Fruit fly (Drosophila melanogaster): ENCODE measurements around the gene tzn.

The tzn gene

DNA sequence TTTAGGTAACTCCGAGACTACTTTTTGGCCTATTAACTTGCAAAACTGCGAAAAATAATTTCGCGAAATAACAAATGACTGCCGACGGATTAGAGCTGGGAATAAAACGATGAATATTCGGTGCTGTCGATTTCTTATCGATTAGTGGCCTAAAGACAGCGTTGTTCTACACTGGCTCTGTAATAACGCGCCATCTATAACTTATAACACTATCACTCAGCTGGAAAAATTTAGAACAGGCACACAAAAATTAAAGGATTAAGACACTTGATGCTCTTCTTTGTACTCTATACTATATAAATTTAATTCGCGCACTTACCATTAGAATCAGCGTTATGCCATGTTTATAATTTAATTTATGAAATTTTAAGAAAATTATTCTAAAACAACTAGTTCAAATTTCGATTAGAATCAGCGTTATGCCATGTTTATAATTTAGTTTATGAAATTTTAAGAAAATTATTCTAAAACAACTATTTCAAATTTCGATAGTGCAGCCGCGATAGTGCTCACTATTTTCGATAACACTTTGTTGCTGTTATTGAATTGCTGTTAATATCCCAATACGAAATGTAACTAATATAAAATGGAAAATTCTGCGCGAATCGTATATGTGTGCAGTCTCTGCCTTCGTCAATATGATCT is 43.1 kb downstream of the tzn start, which contains the start of the genes CSN3 and CG11456 (continued):
- peak; percentile 34 for TF ChIP-seq slp2 (GFP tag; optimal IDR thresholded peaks at IDR 0.05)
- TF ChIP-seq fu2 (GFP tag; optimal IDR thresholded peaks at IDR 0.05), result peak; percentile 59
- TF ChIP-seq Hsf (GFP tag; optimal IDR thresholded peaks at IDR 0.05), result peak; percentile 57
- TF ChIP-seq CG10366 (GFP tag; IDR thresholded peaks at IDR 0.05), result no peak
- peak; percentile 61 to 64 for TF ChIP-seq dpn (GFP tag; optimal IDR thresholded peaks at IDR 0.05)
- no peak for TF ChIP-seq Lim3 (GFP tag; IDR thresholded peaks at IDR 0.05)
- TF ChIP-seq pan (optimal IDR thresholded peaks at IDR 0.05), result no peak
- TF ChIP-seq pan (GFP tag; optimal IDR thresholded peaks at IDR 0.05 in 1 of 2, IDR thresholded peaks at IDR 0.05 in 1 of 2), result peak in 1 of 2 experiments; percentile 59
- TF ChIP-seq CG30431 (GFP tag; optimal IDR thresholded peaks at IDR 0.05), result no peak
- peak; percentile 55 for TF ChIP-seq vfl (GFP tag; optimal IDR thresholded peaks at IDR 0.05)
- TF ChIP-seq CG10267 (tag; optimal IDR thresholded peaks at IDR 0.05), result peak; percentile 97
- TF ChIP-seq Stat92E (GFP tag; optimal IDR thresholded peaks at IDR 0.05), result peak in 1 of 3 experiments; percentile 9
- no peak for TF ChIP-seq Deaf1 (tag; optimal IDR thresholded peaks at IDR 0.05)
- peak; percentile 95 for TF ChIP-seq Dref (GFP tag; IDR thresholded peaks at IDR 0.05)
- TF ChIP-seq trem (tag; optimal IDR thresholded peaks at IDR 0.05), result peak; percentile 70
- 0 out of 2 replicates have a peak, but pooled peaks have one; percentile 13 for TF ChIP-seq CG32772 (GFP tag; IDR thresholded peaks at IDR 0.05)
- peak; percentile 48 for TF ChIP-seq CG4424 (GFP tag; optimal IDR thresholded peaks at IDR 0.05)
- TF ChIP-seq Bdp1 (GFP tag; optimal IDR thresholded peaks at IDR 0.05), result peak; percentile 6
- no peak for TF ChIP-seq CG1529 (GFP tag; optimal IDR thresholded peaks at IDR 0.05)
- peak; percentile 70 for TF ChIP-seq Dp (GFP tag; optimal IDR thresholded peaks at IDR 0.05)
- TF ChIP-seq H2.0 (GFP tag; IDR thresholded peaks at IDR 0.05), result peak; percentile 45; the same call in 1 of the 2 replicates
- TF ChIP-seq Tbp (GFP tag; optimal IDR thresholded peaks at IDR 0.05), result no peak
- peak; percentile 86 for TF ChIP-seq CG11456 (GFP tag; IDR thresholded peaks at IDR 0.05)
- TF ChIP-seq CG34376 (GFP tag; optimal IDR thresholded peaks at IDR 0.05), result no peak
- TF ChIP-seq CG9609 (GFP tag; optimal IDR thresholded peaks at IDR 0.05), result peak; percentile 58
- no peak for TF ChIP-seq CG9215 (GFP tag; IDR thresholded peaks at IDR 0.05)
- TF ChIP-seq Med (GFP tag), result no peak
- no peak for TF ChIP-seq sug (tag; optimal IDR thresholded peaks at IDR 0.05)
- peak; percentile 45 for TF ChIP-seq maf-S (GFP tag; optimal IDR thresholded peaks at IDR 0.05)
- peak; percentile 23 for TF ChIP-seq CG18599 (GFP tag; optimal IDR thresholded peaks at IDR 0.05)
- no peak for TF ChIP-seq br (optimal IDR thresholded peaks at IDR 0.05)
- TF ChIP-seq da (GFP tag; optimal IDR thresholded peaks at IDR 0.05), result no peak
- TF ChIP-seq CG12744 (GFP tag; optimal IDR thresholded peaks at IDR 0.05), result no peak
- TF ChIP-seq CG16863 (GFP tag; optimal IDR thresholded peaks at IDR 0.05), result peak; percentile 18
- no peak for TF ChIP-seq CG11695 (GFP tag; IDR thresholded peaks at IDR 0.05)
- TF ChIP-seq pum (GFP tag; optimal IDR thresholded peaks at IDR 0.05), result peak; percentile 44
- TF ChIP-seq CG12236 (GFP tag; optimal IDR thresholded peaks at IDR 0.05), result no peak
- TF ChIP-seq Meics (GFP tag; optimal IDR thresholded peaks at IDR 0.05), result no peak
- TF ChIP-seq ato (GFP tag; IDR thresholded peaks at IDR 0.05; ENCODE audit: partially characterized antibody), result peak; percentile 50; the same call in 1 of the 2 replicates
- no peak; the same call in 1 of the 2 replicates for TF ChIP-seq vvl (GFP tag; IDR thresholded peaks at IDR 0.05)
- no peak for TF ChIP-seq CG7928 (GFP tag; optimal IDR thresholded peaks at IDR 0.05)
- TF ChIP-seq ems (GFP tag; optimal IDR thresholded peaks at IDR 0.05), result no peak
- peak; percentile 31; the same call in 1 of the 2 replicates for TF ChIP-seq ttk (GFP tag; IDR thresholded peaks at IDR 0.05)
- no peak for TF ChIP-seq CG17568 (GFP tag; optimal IDR thresholded peaks at IDR 0.05)
- peak; percentile 31 for TF ChIP-seq luna (GFP tag; optimal IDR thresholded peaks at IDR 0.05)
- TF ChIP-seq tin (GFP tag; optimal IDR thresholded peaks at IDR 0.05), result peak; percentile 62
- TF ChIP-seq CG14014 (GFP tag; IDR thresholded peaks at IDR 0.05), result peak; percentile 29; the same call in 1 of the 2 replicates
- TF ChIP-seq chn (GFP tag; optimal IDR thresholded peaks at IDR 0.05), result peak; percentile 47
- no peak for TF ChIP-seq CG15011 (GFP tag; optimal IDR thresholded peaks at IDR 0.05)
- peak; percentile 98 for TF ChIP-seq CG8290 (GFP tag; optimal IDR thresholded peaks at IDR 0.05)
- peak; percentile 96 to 97 for TF ChIP-seq CG8290 (tag; optimal IDR thresholded peaks at IDR 0.05)
- peak; percentile 67 for TF ChIP-seq CG16813 (GFP tag; IDR thresholded peaks at IDR 0.05; ENCODE audit: partially characterized antibody)
